Fruit fly (Drosophila melanogaster) whole organism, embryonic: ENCODE measurements around the gene Vti1b.

Source experiments
- Atf-2 ChIP-seq: fragments of 200-800 bp; sonication (Bioruptor generic); optimal IDR thresholded peaks from 2 replicates; lab custom pipeline; 2016; ENCODE audit warnings: missing biosample characterization, missing genetic modification characterization
- CG10565 ChIP-seq: fragments of 200-800 bp; sonication (Bioruptor generic); optimal IDR thresholded peaks from 3 replicates; lab custom pipeline; 2016; ENCODE audit warnings: missing biosample characterization, mild to moderate bottlenecking, missing genetic modification characterization
- CG10979 ChIP-seq: fragments of 200-800 bp; sonication (Bioruptor generic); optimal IDR thresholded peaks from 2 replicates; lab custom pipeline; 2018; ENCODE audit warnings: missing biosample characterization, mild to moderate bottlenecking, missing genetic modification characterization, moderate library complexity
- CG11456 ChIP-seq: fragments of 200-800 bp; sonication (Bioruptor generic); IDR thresholded peaks from 3 replicates; pipeline ENCODE4 v1.3.6; 2022; ENCODE audit warnings: missing biosample characterization, missing genetic modification characterization
- CG11560 ChIP-seq: fragments of 200-800 bp; sonication (Bioruptor generic); IDR thresholded peaks from 3 replicates; pipeline ENCODE4 v1.3.6; 2022; ENCODE audit warnings: missing biosample characterization, missing genetic modification characterization
- CG13424 ChIP-seq: fragments of 200-800 bp; sonication (Bioruptor generic); optimal IDR thresholded peaks from 2 replicates; lab custom pipeline; 2019; ENCODE audit warnings: missing biosample characterization, mild to moderate bottlenecking, missing genetic modification characterization, moderate library complexity
- CG15514 ChIP-seq: fragments of 200-800 bp; sonication (Bioruptor generic); optimal IDR thresholded peaks from 3 replicates; lab custom pipeline; 2017; ENCODE audit warnings: missing biosample characterization, missing genetic modification characterization, mild to moderate bottlenecking, moderate library complexity, missing genetic modification reagents
- CG15601 ChIP-seq: fragments of 200-800 bp; sonication (Bioruptor generic); optimal IDR thresholded peaks from 3 replicates; lab custom pipeline; 2019; ENCODE audit warnings: missing biosample characterization, mild to moderate bottlenecking, missing genetic modification characterization, moderate library complexity
- CG15696 ChIP-seq: fragments of 200-800 bp; sonication (Bioruptor generic); optimal IDR thresholded peaks from 2 replicates; lab custom pipeline; 2019; ENCODE audit warnings: missing biosample characterization, mild to moderate bottlenecking, missing genetic modification characterization, moderate library complexity
- CG1602 ChIP-seq: fragments of 200-800 bp; sonication (Bioruptor generic); optimal IDR thresholded peaks from 3 replicates; lab custom pipeline; 2016; ENCODE audit warnings: missing biosample characterization, missing genetic modification characterization
- CG17385 ChIP-seq: fragments of 200-800 bp; sonication (Bioruptor generic); optimal IDR thresholded peaks from 3 replicates; lab custom pipeline; 2018; ENCODE audit warnings: missing biosample characterization, mild to moderate bottlenecking, missing genetic modification characterization
- CG18619 ChIP-seq: fragments of 200-800 bp; sonication (Bioruptor generic); optimal IDR thresholded peaks from 3 replicates; lab custom pipeline; 2017; ENCODE audit warnings: missing biosample characterization, mild to moderate bottlenecking, missing genetic modification characterization
- CG31441 ChIP-seq: fragments of 200-800 bp; sonication (Bioruptor generic); IDR thresholded peaks from 2 replicates; pipeline ENCODE4 v1.3.6; 2022; ENCODE audit warnings: missing biosample characterization, missing genetic modification characterization
- CG32772 ChIP-seq: fragments of 200-800 bp; sonication (Bioruptor generic); IDR thresholded peaks from 2 replicates; pipeline ENCODE4 v1.3.6; 2022; ENCODE audit warnings: missing biosample characterization, missing genetic modification characterization
- CG33557 ChIP-seq: fragments of 200-800 bp; sonication (Bioruptor generic); optimal IDR thresholded peaks from 2 replicates; lab custom pipeline; 2019; ENCODE audit warnings: missing biosample characterization, mild to moderate bottlenecking, missing genetic modification characterization, moderate library complexity
- CG3407 ChIP-seq: fragments of 200-800 bp; sonication (Bioruptor generic); optimal IDR thresholded peaks from 2 replicates; lab custom pipeline; 2018; ENCODE audit warnings: missing biosample characterization, mild to moderate bottlenecking, missing genetic modification characterization
- CG3838 ChIP-seq: fragments of 200-800 bp; sonication (Bioruptor generic); optimal IDR thresholded peaks from 3 replicates; lab custom pipeline; 2016; ENCODE audit warnings: missing biosample characterization, missing genetic modification characterization
- CG6254 ChIP-seq: fragments of 200-800 bp; sonication (Bioruptor generic); optimal IDR thresholded peaks from 3 replicates; lab custom pipeline; 2017; ENCODE audit warnings: mild to moderate bottlenecking, missing biosample characterization, missing genetic modification reagents, missing genetic modification characterization
- CG6272 ChIP-seq: fragments of 200-800 bp; sonication (Bioruptor generic); IDR thresholded peaks from 2 replicates; pipeline ENCODE4 v1.3.6; 2022; ENCODE audit warnings: missing biosample characterization, missing genetic modification characterization
- CG6765 ChIP-seq: fragments of 200-800 bp; sonication (Bioruptor generic); optimal IDR thresholded peaks from 3 replicates; lab custom pipeline; 2017; ENCODE audit warnings: missing biosample characterization, mild to moderate bottlenecking, missing genetic modification characterization
- CG7963 ChIP-seq: fragments of 200-800 bp; sonication (Bioruptor generic); IDR thresholded peaks from 3 replicates; pipeline ENCODE4 v1.3.6; 2022; ENCODE audit warnings: missing biosample characterization, missing genetic modification characterization; ENCODE audit not compliant: partially characterized antibody
- CG8388 ChIP-seq: fragments of 200-800 bp; sonication (Bioruptor generic); optimal IDR thresholded peaks from 2 replicates; lab custom pipeline; 2019; ENCODE audit warnings: missing biosample characterization, mild to moderate bottlenecking, missing genetic modification characterization, moderate library complexity
- CG8478 ChIP-seq: fragments of >200 bp; optimal IDR thresholded peaks from 2 replicates; lab custom pipeline; 2018
- CG9817 ChIP-seq: fragments of 200-800 bp; sonication (Bioruptor generic); optimal IDR thresholded peaks from 2 replicates; lab custom pipeline; 2018; ENCODE audit warnings: missing biosample characterization, mild to moderate bottlenecking, missing genetic modification characterization, moderate library complexity
- Deaf1 ChIP-seq: fragments of 200-800 bp; optimal IDR thresholded peaks from 3 replicates; lab custom pipeline; 2019; ENCODE audit warnings: missing biosample characterization, mild to moderate bottlenecking, missing genetic modification characterization, moderate library complexity
- Dll ChIP-seq: fragments of 200-800 bp; sonication (Bioruptor generic); IDR thresholded peaks from 4 replicates; pipeline ENCODE4 v1.3.6; 2022; ENCODE audit warnings: missing biosample characterization, missing genetic modification characterization; ENCODE audit not compliant: partially characterized antibody
- Ets65A ChIP-seq: fragments of 200-800 bp; sonication (Bioruptor generic); peaks from one replicate; lab custom pipeline; 2016; ENCODE audit warnings: missing biosample characterization, missing genetic modification characterization
- Gsc ChIP-seq: fragments of 200-800 bp; sonication (Bioruptor generic); IDR thresholded peaks from 2 replicates; pipeline ENCODE4 v1.3.6; 2022; ENCODE audit warnings: missing biosample characterization, missing genetic modification characterization
- HLHmδ ChIP-seq: fragments of 200-800 bp; sonication (Bioruptor generic); optimal IDR thresholded peaks from 2 replicates; lab custom pipeline; 2018; ENCODE audit warnings: missing biosample characterization, mild to moderate bottlenecking, missing genetic modification characterization, moderate library complexity
- Hmx ChIP-seq: fragments of 200-800 bp; sonication (Bioruptor generic); optimal IDR thresholded peaks from 2 replicates; lab custom pipeline; 2016; ENCODE audit warnings: missing biosample characterization, missing genetic modification characterization
- MTF-1 ChIP-seq: fragments of 200-800 bp; sonication (Bioruptor generic); optimal IDR thresholded peaks from 2 replicates; lab custom pipeline; 2018; ENCODE audit warnings: missing biosample characterization, mild to moderate bottlenecking, missing genetic modification characterization, borderline replicate concordance
- Max ChIP-seq: fragments of 200-800 bp; sonication (Bioruptor generic); optimal IDR thresholded peaks from 2 replicates; lab custom pipeline; 2016; ENCODE audit warnings: missing biosample characterization, mild to moderate bottlenecking, missing genetic modification characterization
- Oaz ChIP-seq: fragments of 200-800 bp; sonication (Bioruptor generic); IDR thresholded peaks from 2 replicates; pipeline ENCODE4 v1.3.6; 2022; ENCODE audit warnings: missing biosample characterization, missing genetic modification characterization
- PHDP ChIP-seq: fragments of 200-800 bp; sonication (Bioruptor generic); optimal IDR thresholded peaks from 3 replicates; lab custom pipeline; 2018; ENCODE audit warnings: missing biosample characterization, mild to moderate bottlenecking, missing genetic modification characterization, moderate library complexity
- Tbp ChIP-seq: fragments of >200 bp; optimal IDR thresholded peaks from 2 replicates; lab custom pipeline; 2018; ENCODE audit warnings: missing biosample characterization, missing genetic modification characterization
- al ChIP-seq: fragments of 200-800 bp; sonication (Bioruptor generic); IDR thresholded peaks from 2 replicates; pipeline ENCODE4 v1.3.6; 2022; ENCODE audit warnings: missing biosample characterization, missing genetic modification characterization
- ara ChIP-seq: fragments of 200-800 bp; sonication (Bioruptor generic); IDR thresholded peaks from 2 replicates; pipeline ENCODE4 v1.3.6; 2022; ENCODE audit warnings: missing biosample characterization, missing genetic modification characterization
- bsh ChIP-seq, 2 experiments: fragments of 200-800 bp; sonication (Bioruptor generic); optimal IDR thresholded peaks; 2 replicates each; lab custom pipeline; 2017 to 2018; ENCODE audit warnings: mild to moderate bottlenecking in 2 of 2, missing biosample characterization in 2 of 2, missing genetic modification characterization in 2 of 2, moderate library complexity in 1 of 2
- cad ChIP-seq: fragments of >200 bp; optimal IDR thresholded peaks from 2 replicates; lab custom pipeline; 2017; ENCODE audit warnings: missing biosample characterization, missing genetic modification characterization
- cas ChIP-seq: fragments of 200-800 bp; sonication (Bioruptor generic); IDR thresholded peaks from 2 replicates; pipeline ENCODE4 v1.3.6; 2022; ENCODE audit warnings: missing biosample characterization, missing genetic modification characterization
- crol ChIP-seq: fragments of 200-800 bp; sonication (Bioruptor generic); IDR thresholded peaks from 2 replicates; pipeline ENCODE4 v1.3.6; 2022; ENCODE audit warnings: missing biosample characterization, missing genetic modification characterization
- grn ChIP-seq: fragments of 200-800 bp; sonication (Bioruptor generic); optimal IDR thresholded peaks from 3 replicates; lab custom pipeline; 2017; ENCODE audit warnings: missing biosample characterization, missing genetic modification characterization
- gro ChIP-seq: fragments of 200-800 bp; sonication (Bioruptor generic); optimal IDR thresholded peaks from 2 replicates; lab custom pipeline; 2016; ENCODE audit warnings: missing biosample characterization, missing genetic modification characterization
- hb ChIP-seq: fragments of 200-800 bp; sonication (Bioruptor generic); IDR thresholded peaks from 3 replicates; pipeline ENCODE4 v1.3.6; 2022; ENCODE audit warnings: missing biosample characterization, missing genetic modification characterization; ENCODE audit not compliant: partially characterized antibody
- kni ChIP-seq: fragments of 200-800 bp; sonication (Bioruptor generic); optimal IDR thresholded peaks from 3 replicates; lab custom pipeline; 2017; ENCODE audit warnings: mild to moderate bottlenecking, missing biosample characterization, missing genetic modification reagents, missing genetic modification characterization
- luna ChIP-seq: fragments of 200-800 bp; sonication (Bioruptor generic); optimal IDR thresholded peaks from 2 replicates; lab custom pipeline; 2016; ENCODE audit warnings: missing biosample characterization, missing genetic modification characterization
- mirr ChIP-seq: fragments of 200-800 bp; sonication (Bioruptor generic); optimal IDR thresholded peaks from 3 replicates; lab custom pipeline; 2018; ENCODE audit warnings: missing biosample characterization, mild to moderate bottlenecking, missing genetic modification characterization
- peb ChIP-seq: fragments of 200-800 bp; sonication (Bioruptor generic); IDR thresholded peaks from 2 replicates; pipeline ENCODE4 v1.3.6; 2022; ENCODE audit warnings: missing biosample characterization, missing genetic modification characterization
- prd ChIP-seq, 3 experiments: fragments of >200 bp in 2 of 3; fragments of 200-800 bp in 1 of 3; sonication (Bioruptor generic) in 1 of 3; optimal IDR thresholded peaks in 2 of 3; IDR thresholded peaks in 1 of 3; 2 replicates in 2 of 3; 3 replicates in 1 of 3; pipeline versions ENCODE4 v1.3.6 to Lab custom; 2017 to 2022; ENCODE audit warnings: missing biosample characterization in 1 of 3, missing genetic modification characterization in 1 of 3
- run ChIP-seq: fragments of 200-800 bp; sonication (Bioruptor generic); optimal IDR thresholded peaks from 3 replicates; lab custom pipeline; 2018; ENCODE audit warnings: missing biosample characterization, mild to moderate bottlenecking, missing genetic modification characterization
- sd ChIP-seq: fragments of 200-800 bp; sonication (Bioruptor generic); optimal IDR thresholded peaks from 3 replicates; lab custom pipeline; 2018; ENCODE audit warnings: missing biosample characterization, mild to moderate bottlenecking, missing genetic modification characterization, moderate library complexity
- slbo ChIP-seq: fragments of 200-800 bp; sonication (Bioruptor generic); IDR thresholded peaks from 2 replicates; pipeline ENCODE4 v1.3.6; 2022; ENCODE audit warnings: missing biosample characterization, missing genetic modification characterization
- sr ChIP-seq: fragments of 200-800 bp; sonication (Bioruptor generic); IDR thresholded peaks from 3 replicates; pipeline ENCODE4 v1.3.6; 2022; ENCODE audit warnings: missing biosample characterization, missing genetic modification characterization

Vti1b gene

dm6 chr3R:18393436-18393835 is 3.4 kb upstream of the Vti1b start (continued):
- no peak for TF ChIP-seq Atf-2 (GFP tag; lab: Kevin White, UChicago)
- TF ChIP-seq slbo = peak; percentile 76
- TF ChIP-seq MTF-1 (GFP tag; lab: Kevin White, UChicago) = no peak
- TF ChIP-seq Deaf1 (tag; lab: Kevin White, UChicago) = no peak
- no peak for TF ChIP-seq mirr (GFP tag; lab: Kevin White, UChicago)
- TF ChIP-seq CG31441 (GFP tag; lab: Robert Waterston, UW) = no peak; the same call in 1 of the 2 replicates
- peak; percentile 46 for TF ChIP-seq CG10979 (tag; lab: Kevin White, UChicago)
- peak in 1 of 2 experiments; percentile 52 for TF ChIP-seq bsh (GFP tag; optimal IDR thresholded peaks at IDR 0.05; lab: Kevin White, UChicago)
- no peak for TF ChIP-seq cad (GFP tag; lab: Kevin White, UChicago)
- peak; percentile 54 for TF ChIP-seq CG17385 (GFP tag; lab: Kevin White, UChicago)
- no peak for TF ChIP-seq CG33557 (GFP tag; lab: Kevin White, UChicago)
- no peak for TF ChIP-seq HLHmδ (GFP tag; lab: Kevin White, UChicago)
- TF ChIP-seq CG8388 = peak; percentile 55
- no peak for TF ChIP-seq CG11456 (GFP tag; lab: Robert Waterston, UW)
- no peak for TF ChIP-seq sr (GFP tag; lab: Robert Waterston, UW)
- TF ChIP-seq CG15601 = no peak
- no peak for TF ChIP-seq Hmx (GFP tag; lab: Kevin White, UChicago)
- no peak for TF ChIP-seq CG6272 (GFP tag; lab: Robert Waterston, UW)
- TF ChIP-seq cas (GFP tag; lab: Robert Waterston, UW) = no peak
- TF ChIP-seq PHDP = peak; percentile 71
- TF ChIP-seq CG32772 = peak; percentile 46; the same call in 1 of the 2 replicates
- peak; percentile 3 for TF ChIP-seq CG18619 (GFP tag; lab: Kevin White, UChicago)
- peak; percentile 39 for TF ChIP-seq CG9817 (tag; lab: Kevin White, UChicago)
- no peak for TF ChIP-seq CG11560 (tag; lab: Robert Waterston, UW)
- TF ChIP-seq CG6254 = no peak
- peak; percentile 15 for TF ChIP-seq CG6765 (GFP tag; lab: Kevin White, UChicago)
- no peak for TF ChIP-seq Tbp
- peak; percentile 61 for TF ChIP-seq CG13424
- TF ChIP-seq CG1602 = peak; percentile 1
- peak; percentile 43 for TF ChIP-seq Ets65A (GFP tag; lab: Kevin White, UChicago)
- no peak for TF ChIP-seq Gsc (GFP tag; lab: Robert Waterston, UW)
- TF ChIP-seq Dll (GFP tag; lab: Robert Waterston, UW) = no peak
- TF ChIP-seq CG7963 = no peak
- TF ChIP-seq peb (GFP tag; lab: Robert Waterston, UW) = no peak
- no peak for TF ChIP-seq CG15514
- TF ChIP-seq Oaz (GFP tag; lab: Robert Waterston, UW) = no peak
- no peak for TF ChIP-seq CG15696 (tag; lab: Kevin White, UChicago)
- TF ChIP-seq CG10565 (GFP tag; lab: Kevin White, UChicago) = no peak
- no peak for TF ChIP-seq gro

- TF ChIP-seq al (GFP tag; lab: Robert Waterston, UW) = no peak
- no peak for TF ChIP-seq Max
- TF ChIP-seq CG15696 (tag; lab: Kevin White, UChicago) = no peak
- no peak for TF ChIP-seq ara (GFP tag; lab: Robert Waterston, UW)
- TF ChIP-seq Ets65A (GFP tag; lab: Kevin White, UChicago) = no peak
- no peak for TF ChIP-seq luna (GFP tag; lab: Kevin White, UChicago)
- no peak for TF ChIP-seq prd (optimal IDR thresholded peaks at IDR 0.05; lab: Kevin White, UChicago)
- TF ChIP-seq prd (GFP tag; IDR thresholded peaks at IDR 0.05; lab: Robert Waterston, UW) = no peak
- no peak for TF ChIP-seq sd (tag; lab: Kevin White, UChicago)
- TF ChIP-seq run (tag; lab: Kevin White, UChicago) = no peak
- TF ChIP-seq CG3407 = no peak
- no peak for TF ChIP-seq CG3838 (GFP tag; lab: Kevin White, UChicago)
- TF ChIP-seq grn (GFP tag; lab: Kevin White, UChicago) = no peak
- no peak for TF ChIP-seq CG8478 (lab: Kevin White, UChicago)
- TF ChIP-seq CG11456 (GFP tag; lab: Robert Waterston, UW) = 0 out of 3 replicates have a peak, but pooled peaks have one; percentile 43
- no peak for TF ChIP-seq kni (GFP tag; lab: Kevin White, UChicago)
- peak; percentile 39; the same call in 1 of the 2 replicates for TF ChIP-seq crol
- no peak for TF ChIP-seq hb
Observed at dm6 chr3R:18394876-18395275, 1.9 kb upstream of the Vti1b start.
